Worm (Caenorhabditis elegans) whole organism, mixed stage, embryonic: ENCODE data around the gene ZK105.14.
A peak's percentile ranks its signal among the peaks of the same experiment; 100 is the strongest.

Experiments
- M03D4.4 ChIP-seq: sonication (generic microtip); optimal IDR thresholded peaks from 2 replicates; lab custom pipeline; 2017; ENCODE audit warnings: mild to moderate bottlenecking, missing genetic modification characterization, missing compliant biosample characterization
- bed-3 ChIP-seq: fragments of 200-800 bp; sonication (Bioruptor generic); optimal IDR thresholded peaks from 3 replicates; lab custom pipeline; 2018; ENCODE audit warnings: mild to moderate bottlenecking, missing genetic modification characterization, moderate library complexity, missing compliant biosample characterization
- blmp-1 ChIP-seq: fragments of 150-350 bp; optimal IDR thresholded peaks from 2 replicates; lab custom pipeline; 2014; ENCODE audit warnings: missing biosample characterization, missing genetic modification characterization
- ceh-39 ChIP-seq: fragments of 150-350 bp; optimal IDR thresholded peaks from 2 replicates; lab custom pipeline; 2014; ENCODE audit warnings: missing biosample characterization, missing genetic modification characterization
- ceh-43 ChIP-seq: fragments of 200-800 bp; sonication (Bioruptor generic); optimal IDR thresholded peaks from 2 replicates; lab custom pipeline; 2018; ENCODE audit warnings: mild to moderate bottlenecking, missing genetic modification characterization, moderate library complexity, missing compliant biosample characterization
- ceh-83 ChIP-seq: fragments of 200-800 bp; sonication (Bioruptor generic); optimal IDR thresholded peaks from 2 replicates; lab custom pipeline; 2018; ENCODE audit warnings: mild to moderate bottlenecking, missing genetic modification characterization, missing compliant biosample characterization
- ces-1 ChIP-seq: fragments of 150-350 bp; optimal IDR thresholded peaks from 2 replicates; lab custom pipeline; 2014; ENCODE audit warnings: missing biosample characterization, missing genetic modification reagents, missing genetic modification characterization
- elt-1 ChIP-seq: sonication (generic microtip); optimal IDR thresholded peaks from 2 replicates; lab custom pipeline; 2017; ENCODE audit warnings: missing genetic modification characterization, mild to moderate bottlenecking, missing compliant biosample characterization, antibody characterized with exemption, moderate library complexity, borderline replicate concordance; ENCODE audit not compliant: insufficient read depth
- elt-3 ChIP-seq: fragments of 150-350 bp; optimal IDR thresholded peaks from 2 replicates; lab custom pipeline; 2014; ENCODE audit warnings: missing biosample characterization, missing genetic modification characterization
- ham-2 ChIP-seq: fragments of 200-800 bp; sonication (Bioruptor generic); optimal IDR thresholded peaks from 2 replicates; lab custom pipeline; 2018; ENCODE audit warnings: mild to moderate bottlenecking, missing genetic modification characterization, missing compliant biosample characterization
- hlh-1 ChIP-seq: fragments of 150-350 bp; optimal IDR thresholded peaks from 2 replicates; lab custom pipeline; 2014; ENCODE audit warnings: missing biosample characterization, missing genetic modification reagents, missing genetic modification characterization
- lin-13 ChIP-seq: fragments of 150-350 bp; optimal IDR thresholded peaks from 2 replicates; lab custom pipeline; 2014; ENCODE audit warnings: missing biosample characterization, missing genetic modification characterization
- lin-32 ChIP-seq: fragments of 200-800 bp; sonication (Bioruptor generic); optimal IDR thresholded peaks from 2 replicates; lab custom pipeline; 2018; ENCODE audit warnings: mild to moderate bottlenecking, missing genetic modification characterization, missing compliant biosample characterization
- lsy-2 ChIP-seq: fragments of 150-350 bp; optimal IDR thresholded peaks from 2 replicates; lab custom pipeline; 2014; ENCODE audit warnings: missing biosample characterization, missing genetic modification characterization
- mab-5 ChIP-seq: fragments of 150-350 bp; optimal IDR thresholded peaks from 2 replicates; lab custom pipeline; 2014; ENCODE audit warnings: missing biosample characterization, missing genetic modification characterization
- mep-1 ChIP-seq: fragments of 150-350 bp; optimal IDR thresholded peaks from 2 replicates; lab custom pipeline; 2017; ENCODE audit warnings: missing biosample characterization, missing genetic modification reagents, missing genetic modification characterization, inconsistent platforms
- mls-2 ChIP-seq: sonication (generic microtip); optimal IDR thresholded peaks from 2 replicates; lab custom pipeline; 2016; ENCODE audit warnings: mild to moderate bottlenecking, missing genetic modification characterization, moderate library complexity, missing compliant biosample characterization
- nhr-2 ChIP-seq: fragments of 150-350 bp; optimal IDR thresholded peaks from 2 replicates; lab custom pipeline; 2014; ENCODE audit warnings: missing biosample characterization, missing genetic modification characterization
- nhr-28 ChIP-seq: fragments of 150-350 bp; optimal IDR thresholded peaks from 2 replicates; lab custom pipeline; 2014; ENCODE audit warnings: missing biosample characterization, missing genetic modification characterization
- nhr-76 ChIP-seq: sonication (generic microtip); optimal IDR thresholded peaks from 2 replicates; lab custom pipeline; 2017; ENCODE audit warnings: missing biosample characterization, missing genetic modification characterization
- pha-4 ChIP-seq: fragments of 150-350 bp; optimal IDR thresholded peaks from 2 replicates; lab custom pipeline; 2018; ENCODE audit warnings: missing biosample characterization, missing genetic modification reagents, missing genetic modification characterization
- sem-2 ChIP-seq: fragments of 200-800 bp; sonication (Bioruptor generic); optimal IDR thresholded peaks from 2 replicates; lab custom pipeline; 2018; ENCODE audit warnings: mild to moderate bottlenecking, missing genetic modification characterization, missing compliant biosample characterization
- snpc-4 ChIP-seq: fragments of 150-350 bp; optimal IDR thresholded peaks from 2 replicates; lab custom pipeline; 2014; ENCODE audit warnings: missing biosample characterization, missing genetic modification characterization
- sptf-1 ChIP-seq: sonication (generic microtip); optimal IDR thresholded peaks from 2 replicates; lab custom pipeline; 2017; ENCODE audit warnings: mild to moderate bottlenecking, missing genetic modification characterization, moderate library complexity, missing compliant biosample characterization
- tbx-8 ChIP-seq: fragments of 200-800 bp; sonication (Bioruptor generic); optimal IDR thresholded peaks from 2 replicates; lab custom pipeline; 2018; ENCODE audit warnings: mild to moderate bottlenecking, missing genetic modification characterization, moderate library complexity, missing compliant biosample characterization
- unc-120 ChIP-seq: sonication (generic microtip); optimal IDR thresholded peaks from 2 replicates; lab custom pipeline; 2017; ENCODE audit warnings: missing genetic modification characterization, missing compliant biosample characterization; ENCODE audit not compliant: poor library complexity, severe bottlenecking
- unc-39 ChIP-seq: fragments of 150-350 bp; optimal IDR thresholded peaks from 2 replicates; lab custom pipeline; 2014; ENCODE audit warnings: missing biosample characterization, missing genetic modification characterization
- unc-62 ChIP-seq: fragments of 150-350 bp; optimal IDR thresholded peaks from 2 replicates; lab custom pipeline; 2014; ENCODE audit warnings: missing biosample characterization, missing genetic modification reagents, missing genetic modification characterization
- zip-8 ChIP-seq: fragments of 150-350 bp; optimal IDR thresholded peaks from 2 replicates; lab custom pipeline; 2014; ENCODE audit warnings: missing biosample characterization, missing genetic modification characterization
- ztf-11 ChIP-seq: fragments of 150-350 bp; optimal IDR thresholded peaks from 2 replicates; lab custom pipeline; 2014; ENCODE audit warnings: missing biosample characterization, missing genetic modification characterization

Gene ZK105.14

ce11 chrV:7728679-7729027 is 6.8 kb upstream of the ZK105.14 start, which contains the start of gene Y97E10C.1:
Gene Y97E10C.1, plus strand, starts transcription at chrV:7728879.
- TF ChIP-seq sptf-1 (tag; lab: Kevin White, UChicago) (no peak), mab-5 (tag; lab: Kevin White, UChicago) (no peak), nhr-28 (tag; lab: Kevin White, UChicago) (no peak), lin-32 (no peak), lsy-2 (no peak), hlh-1 (tag; lab: Kevin White, UChicago) (no peak), elt-1 (tag; lab: Kevin White, UChicago) (no peak), unc-62 (no peak), ceh-83 (GFP tag; lab: Kevin White, UChicago) (no peak), ham-2 (no peak), blmp-1 (tag; lab: Kevin White, UChicago) (no peak), bed-3 (GFP tag; lab: Kevin White, UChicago) (no peak), mep-1 (tag; lab: Kevin White, UChicago) (no peak), ces-1 (GFP tag; lab: Kevin White, UChicago) (no peak), unc-120 (tag; lab: Kevin White, UChicago) (no peak), unc-39 (tag; lab: Kevin White, UChicago) (no peak), ceh-39 (tag; lab: Kevin White, UChicago) (no peak)

DNA sequence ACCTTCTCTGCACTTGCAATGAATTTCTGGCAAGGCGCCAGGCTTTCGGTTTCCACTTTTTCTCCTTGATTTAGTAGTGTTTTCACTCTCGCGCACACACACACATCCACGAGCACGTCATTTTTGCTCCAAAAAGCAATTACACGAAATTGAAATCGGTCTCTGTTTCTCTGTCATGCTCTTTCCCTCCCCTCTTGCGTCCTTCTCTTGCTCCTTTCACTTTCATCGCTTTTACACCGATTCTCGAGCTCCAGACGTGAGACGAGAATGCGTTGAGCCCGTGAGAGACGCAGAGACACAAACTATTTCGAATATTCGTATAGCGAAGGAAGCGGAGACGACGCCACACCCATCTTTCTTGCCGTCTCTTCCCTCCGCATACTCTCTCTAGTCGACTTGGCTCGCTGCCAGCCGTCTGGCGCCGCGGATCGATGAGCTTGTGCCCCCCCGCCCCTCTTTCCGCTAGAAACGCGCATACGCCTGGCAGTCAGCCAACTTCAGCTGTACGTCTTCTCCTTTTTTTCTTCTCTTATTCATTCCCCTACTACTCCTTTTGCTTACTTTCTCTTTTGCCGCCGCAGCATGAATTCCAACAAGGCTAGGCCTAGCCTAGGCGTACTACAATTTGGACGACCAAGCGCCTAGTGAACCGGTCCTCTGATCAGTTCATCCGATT is 6.3 kb upstream of the ZK105.14 start:
- peak; percentile 97 for TF ChIP-seq unc-120 (tag; lab: Kevin White, UChicago)
- TF ChIP-seq sptf-1 (tag; lab: Kevin White, UChicago) = peak; percentile 12
- no peak for TF ChIP-seq elt-3 (tag; lab: Kevin White, UChicago)
- TF ChIP-seq nhr-28 (tag; lab: Kevin White, UChicago) = no peak
- TF ChIP-seq unc-62 = no peak
- TF ChIP-seq mab-5 (tag; lab: Kevin White, UChicago) = peak; percentile 49
- no peak for TF ChIP-seq snpc-4 (tag; lab: Kevin White, UChicago)
- peak; percentile 64 for TF ChIP-seq ham-2
- peak; percentile 5 for TF ChIP-seq lsy-2
- no peak for TF ChIP-seq tbx-8 (GFP tag; lab: Kevin White, UChicago)
- peak; percentile 16 for TF ChIP-seq pha-4 (tag; lab: Kevin White, UChicago)
- peak; percentile 93 for TF ChIP-seq ces-1 (GFP tag; lab: Kevin White, UChicago)
- peak; percentile 58 for TF ChIP-seq mls-2
- peak; percentile 50 for TF ChIP-seq blmp-1 (tag; lab: Kevin White, UChicago)

ce11 chrV:7726927-7727326 is 5.1 kb upstream of the ZK105.14 start:
- TF ChIP-seq ceh-43 (GFP tag; lab: Kevin White, UChicago) (no peak), nhr-2 (tag; lab: Kevin White, UChicago) (no peak), unc-62 (no peak), bed-3 (GFP tag; lab: Kevin White, UChicago) (no peak), sptf-1 (tag; lab: Kevin White, UChicago) (no peak), nhr-76 (tag; lab: Kevin White, UChicago) (no peak), mep-1 (tag; lab: Kevin White, UChicago) (no peak), snpc-4 (tag; lab: Kevin White, UChicago) (no peak), elt-3 (tag; lab: Kevin White, UChicago) (no peak)
- TF ChIP-seq, all 35 proteins: peak for 0

ce11 chrV:7726202-7726601 is 4.4 kb upstream of the ZK105.14 start:
- no peak for TF ChIP-seq ztf-11 (tag; lab: Kevin White, UChicago)
- no peak for TF ChIP-seq tbx-8 (GFP tag; lab: Kevin White, UChicago)
- TF ChIP-seq zip-8 (tag; lab: Kevin White, UChicago) = peak; percentile 68
- no peak for TF ChIP-seq lin-13 (tag; lab: Kevin White, UChicago)
- TF ChIP-seq mep-1 (tag; lab: Kevin White, UChicago) = no peak
- no peak for TF ChIP-seq pha-4 (tag; lab: Kevin White, UChicago)
- no peak for TF ChIP-seq unc-62

- no peak for TF ChIP-seq nhr-76 (tag; lab: Kevin White, UChicago)
- TF ChIP-seq ces-1 (GFP tag; lab: Kevin White, UChicago) = peak; percentile 16
- TF ChIP-seq sem-2 (GFP tag; lab: Kevin White, UChicago) = no peak
- no peak for TF ChIP-seq M03D4.4 (tag; lab: Kevin White, UChicago)
- TF ChIP-seq ceh-83 (GFP tag; lab: Kevin White, UChicago) = no peak
- TF ChIP-seq lsy-2 = no peak
These were observed 2.2 kb upstream of the ZK105.14 start, which contains the start of the genes ZK105.6 and ZK105.8 for ce11 chrV:7723967-7724544. Gene ZK105.6, minus strand, starts transcription at chrV:7724067. Gene ZK105.8, plus strand, starts transcription at chrV:7724494.
